Fruit fly (Drosophila melanogaster): ENCODE data around the gene CG34436.
A peak's percentile ranks its signal among the peaks of the same experiment; 100 is the strongest.

The CG34436 gene

DNA sequence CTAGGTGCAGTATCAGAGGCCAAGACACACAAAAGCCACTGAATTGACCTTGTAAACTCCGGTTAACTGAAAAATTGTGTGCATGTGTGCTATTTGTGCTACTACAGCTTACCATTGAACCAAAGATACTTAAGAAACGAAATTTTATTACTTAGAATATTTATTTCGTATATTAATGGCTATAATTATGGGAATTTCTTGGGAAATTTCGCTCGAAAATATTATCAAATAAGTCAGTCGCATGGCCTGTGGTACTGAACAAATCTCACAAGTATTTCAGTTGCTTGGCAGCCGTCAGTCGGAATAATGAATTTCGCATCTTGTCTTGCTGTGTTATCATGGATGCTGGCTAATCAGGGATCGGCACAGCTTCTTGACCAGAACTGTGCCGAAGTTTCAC, at the start of gene CG34436:
TSS of gene CG34436 (plus strand) at position 301 of the 400 bp plus-strand sequence.
- no peak for TF ChIP-seq CG8478 (optimal IDR thresholded peaks at IDR 0.05)
- no peak for TF ChIP-seq CTCF (optimal IDR thresholded peaks at IDR 0.05)

DNA sequence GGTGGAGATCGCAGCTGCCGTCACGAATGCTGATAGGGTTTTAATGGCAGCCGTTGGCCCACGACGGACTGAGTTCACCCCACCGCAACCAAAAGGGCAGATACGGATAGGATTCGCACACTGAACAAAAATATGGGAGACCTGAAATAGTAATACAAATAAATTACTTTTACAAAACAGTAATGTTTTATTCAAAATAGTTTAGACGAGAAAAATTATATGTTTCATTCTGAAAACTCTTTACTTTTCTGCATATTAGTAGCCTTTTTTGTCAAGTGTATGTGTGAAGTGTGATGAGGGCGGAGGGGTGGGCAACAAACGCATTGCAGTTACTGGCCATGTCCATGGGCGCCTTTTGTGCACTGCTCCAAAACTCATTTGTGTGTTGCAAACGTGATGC, 46.2 kb upstream of the CG34436 start:
- TF ChIP-seq CG8478 (optimal IDR thresholded peaks at IDR 0.05) (no peak), CTCF (optimal IDR thresholded peaks at IDR 0.05) (no peak)

DNA sequence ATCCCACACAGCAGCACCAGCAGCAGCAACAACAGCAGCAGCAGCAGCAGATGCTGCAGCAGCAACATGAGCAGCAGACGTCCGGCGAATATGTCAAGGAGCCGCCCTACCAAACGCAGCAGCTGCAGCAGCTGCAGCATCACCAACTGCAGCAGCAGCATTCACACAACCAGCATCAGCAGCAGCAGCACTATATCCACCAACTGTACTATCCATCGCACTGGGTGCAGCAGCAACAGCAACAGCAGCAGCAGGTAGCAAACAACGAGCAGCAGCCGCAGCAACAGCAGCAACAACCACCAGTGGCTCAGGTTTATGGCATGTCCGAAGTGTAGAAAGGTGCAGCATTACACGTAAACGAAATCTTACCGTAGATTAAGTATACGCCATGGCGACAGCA, 44.6 kb upstream of the CG34436 start:
- TF ChIP-seq CTCF (optimal IDR thresholded peaks at IDR 0.05), result no peak
- no peak for TF ChIP-seq CG8478 (optimal IDR thresholded peaks at IDR 0.05)

DNA sequence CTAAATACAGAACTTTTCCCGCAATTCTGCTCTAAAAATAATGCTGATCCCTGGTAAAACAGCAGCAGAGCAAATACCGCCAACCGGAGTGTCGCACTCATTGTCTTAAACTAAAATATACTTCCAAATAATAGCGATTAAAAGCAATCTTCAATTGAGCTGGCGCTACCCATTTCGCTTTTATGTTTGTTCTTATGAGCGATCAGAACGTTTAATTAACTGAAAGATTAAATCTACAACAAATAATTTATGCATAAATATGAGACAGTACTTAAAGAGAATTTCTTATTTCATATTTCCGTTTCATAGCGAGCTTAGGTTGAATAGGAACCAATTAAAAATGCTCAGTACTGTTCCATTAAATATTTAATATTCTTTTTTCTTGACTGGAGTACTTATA, 18.9 kb upstream of the CG34436 start, which contains the start of gene CG43125:
TSS of gene CG43125 (minus strand) at position 101 of the 400 bp plus-strand sequence.
- no peak for TF ChIP-seq CG8478 (optimal IDR thresholded peaks at IDR 0.05)
- no peak for TF ChIP-seq CTCF (optimal IDR thresholded peaks at IDR 0.05)

DNA sequence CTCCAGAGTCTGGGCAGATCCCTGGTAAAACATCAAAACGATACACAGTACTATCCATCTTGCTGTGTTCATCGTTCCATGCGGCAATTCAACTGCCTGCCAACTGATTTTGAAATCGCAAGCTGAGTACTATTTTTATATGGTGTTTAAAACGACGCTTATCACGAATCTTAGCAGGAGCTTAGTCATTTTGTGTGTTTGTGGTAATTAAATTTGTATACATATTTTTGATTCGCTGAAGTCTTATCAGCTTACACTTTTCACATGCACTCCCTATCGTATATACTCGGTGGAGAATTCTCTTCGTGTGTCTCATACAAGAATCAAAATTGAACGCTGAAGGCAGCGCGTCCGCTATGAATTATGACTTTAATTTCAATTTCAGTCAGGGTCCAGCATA, 17.7 kb upstream of the CG34436 start, which contains the start of gene CG43124:
TSS of gene CG43124 (minus strand) at position 101 of the 400 bp plus-strand sequence.
- TF ChIP-seq CTCF (optimal IDR thresholded peaks at IDR 0.05) (no peak), CG8478 (optimal IDR thresholded peaks at IDR 0.05) (no peak)

DNA sequence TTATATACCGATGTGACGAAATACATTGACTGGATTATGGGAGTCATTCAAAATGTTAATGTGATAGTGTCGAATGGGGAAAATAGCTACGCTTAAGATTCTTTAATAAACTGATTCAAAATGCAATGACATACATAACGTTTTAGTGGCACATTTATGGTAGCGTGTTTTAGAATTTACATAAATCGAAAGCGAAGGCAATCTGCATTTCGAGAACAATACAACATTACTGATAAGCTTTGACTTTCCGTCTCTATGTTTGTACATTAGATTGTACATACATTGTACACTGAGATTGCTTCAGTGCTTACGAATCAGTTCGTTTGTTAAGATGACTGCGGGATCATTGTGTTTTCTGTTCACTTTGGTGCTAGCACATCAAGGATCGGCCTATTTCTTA, 1.0 kb downstream of the CG34436 start, which contains the start of gene CG34437:
TSS of gene CG34437 (plus strand) at position 301 of the 400 bp plus-strand sequence.
- TF ChIP-seq CTCF (optimal IDR thresholded peaks at IDR 0.05) (no peak), CG8478 (optimal IDR thresholded peaks at IDR 0.05) (no peak)

DNA sequence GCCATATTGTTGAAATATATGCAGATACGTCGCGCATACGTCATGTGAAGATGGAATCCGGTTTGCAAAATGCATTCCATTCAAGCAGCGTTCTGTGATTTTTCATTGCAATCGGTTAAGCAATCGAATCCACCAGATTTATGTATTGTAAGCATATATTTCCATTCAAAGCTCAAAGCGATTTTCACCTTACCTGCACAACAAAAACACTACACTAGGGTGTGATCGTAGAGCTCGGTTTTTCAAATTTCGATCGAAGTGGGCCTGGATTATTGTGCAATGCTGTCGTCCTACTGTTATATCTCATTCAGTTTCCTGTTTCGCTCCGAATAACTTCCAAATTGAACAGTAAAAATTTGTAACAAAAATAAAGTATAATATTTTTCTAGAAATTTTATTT, 8.7 kb downstream of the CG34436 start, which contains the start of gene Mst98Ca:
TSS of gene Mst98Ca (plus strand) at position 301 of the 400 bp plus-strand sequence.
- TF ChIP-seq CTCF (optimal IDR thresholded peaks at IDR 0.05), result no peak
- TF ChIP-seq CG8478 (optimal IDR thresholded peaks at IDR 0.05), result no peak

DNA sequence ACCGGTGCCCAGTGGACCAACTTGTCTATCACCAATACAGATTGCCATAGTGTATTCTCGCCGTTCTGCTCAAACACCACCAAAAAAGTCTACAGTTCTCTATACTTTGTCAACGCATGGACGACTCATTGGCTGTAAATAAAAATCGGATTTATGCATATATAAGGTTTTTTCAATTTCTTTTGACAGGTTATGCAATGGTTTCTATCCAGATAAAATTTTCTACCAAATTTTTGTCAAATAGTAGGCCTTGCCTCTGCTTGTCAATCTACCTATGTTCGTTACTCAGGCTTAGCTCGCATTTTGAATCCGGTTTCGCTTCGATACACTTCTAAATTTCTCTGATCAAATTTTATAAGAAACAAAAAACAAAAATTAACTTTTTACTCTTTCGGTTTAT, 10.1 kb downstream of the CG34436 start, which contains the start of gene Mst98Cb:
TSS of gene Mst98Cb (plus strand) at position 301 of the 400 bp plus-strand sequence.
- TF ChIP-seq CTCF (optimal IDR thresholded peaks at IDR 0.05) (no peak), CG8478 (optimal IDR thresholded peaks at IDR 0.05) (no peak)

DNA sequence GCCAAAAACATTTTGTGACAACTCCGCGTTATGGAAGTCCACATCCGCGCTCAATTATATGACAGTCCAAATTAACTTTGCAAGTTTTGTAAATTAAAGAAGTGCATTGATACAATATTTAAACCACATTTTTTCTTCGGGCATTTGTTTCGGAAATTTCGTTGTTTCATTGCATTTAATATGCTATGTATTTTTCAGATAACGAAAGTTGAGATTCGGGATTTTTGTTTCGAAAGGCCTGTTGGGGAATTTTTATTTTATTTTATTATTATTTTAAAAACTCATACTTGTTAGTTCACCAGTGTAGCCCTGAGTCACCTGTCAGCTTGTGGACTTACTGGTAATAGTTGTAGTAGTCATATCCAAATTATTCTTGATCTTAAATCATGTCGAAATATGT, 11.4 kb downstream of the CG34436 start, which contains the start of gene UQCR-14L:
TSS of gene UQCR-14L (plus strand) at position 301 of the 400 bp plus-strand sequence.
- no peak for TF ChIP-seq CTCF (optimal IDR thresholded peaks at IDR 0.05)
- no peak for TF ChIP-seq CG8478 (optimal IDR thresholded peaks at IDR 0.05)

DNA sequence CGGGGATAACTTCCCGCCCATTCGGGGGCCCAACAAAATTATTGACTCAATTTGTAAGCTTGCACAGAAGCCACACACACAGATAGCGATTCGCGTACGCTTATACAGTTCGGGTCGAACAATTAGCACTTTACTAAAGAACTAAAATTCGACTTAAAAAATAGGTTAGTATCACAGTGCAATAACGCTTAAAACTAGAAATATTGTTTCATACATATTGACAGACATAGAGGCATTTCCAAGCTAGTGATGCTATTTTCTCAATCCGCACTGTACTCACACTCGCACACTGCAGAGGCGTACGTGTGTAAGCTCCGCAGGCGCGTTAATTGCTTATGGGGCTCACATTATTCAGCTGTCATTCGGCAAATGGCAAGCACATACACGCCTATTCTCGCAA, 15.1 kb downstream of the CG34436 start:
- no peak for TF ChIP-seq CTCF (optimal IDR thresholded peaks at IDR 0.05)
- no peak for TF ChIP-seq CG8478 (optimal IDR thresholded peaks at IDR 0.05)

DNA sequence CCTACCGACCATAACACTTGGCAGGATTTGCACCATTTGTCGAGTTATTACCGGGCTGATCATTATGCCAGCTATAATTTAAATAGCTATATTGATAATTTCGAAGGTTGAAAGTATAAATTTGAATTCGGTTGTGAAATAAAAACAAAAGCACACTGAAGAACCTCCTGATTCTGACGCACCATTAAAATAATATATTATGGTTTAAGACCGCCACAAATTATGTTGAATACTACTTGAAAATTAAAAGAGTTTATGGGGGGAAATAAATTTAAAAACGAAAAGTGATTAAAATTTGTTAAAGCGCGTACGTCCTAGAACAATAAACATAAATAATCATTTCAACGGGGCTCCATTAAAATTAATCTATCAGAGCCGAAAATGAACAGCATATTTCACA, 22.1 kb downstream of the CG34436 start, which contains the start of gene CG12516:
TSS of gene CG12516 (minus strand) at position 101 of the 400 bp plus-strand sequence.
- TF ChIP-seq CG8478 (optimal IDR thresholded peaks at IDR 0.05), result no peak
- no peak for TF ChIP-seq CTCF (optimal IDR thresholded peaks at IDR 0.05)

DNA sequence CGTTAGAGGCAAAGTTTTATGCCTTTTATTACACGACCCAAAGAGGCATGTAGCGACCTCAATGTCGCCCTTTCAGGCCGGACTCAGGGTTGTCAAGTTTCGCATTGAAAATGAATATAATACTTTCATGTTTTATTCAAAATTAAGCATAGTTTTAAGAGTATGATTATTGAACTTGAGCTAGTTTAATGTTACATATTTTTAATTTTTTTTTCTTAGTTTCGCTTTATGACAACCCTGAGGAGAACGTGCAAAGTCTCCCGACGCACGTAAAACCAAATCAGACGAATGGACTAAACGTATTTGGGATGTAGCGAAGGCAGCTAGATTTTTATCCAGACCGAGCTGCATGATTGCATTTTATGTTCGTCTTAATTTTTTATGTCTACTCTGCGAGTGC, 23.6 kb downstream of the CG34436 start:
- TF ChIP-seq CTCF (optimal IDR thresholded peaks at IDR 0.05) (no peak), CG8478 (optimal IDR thresholded peaks at IDR 0.05) (no peak)

DNA sequence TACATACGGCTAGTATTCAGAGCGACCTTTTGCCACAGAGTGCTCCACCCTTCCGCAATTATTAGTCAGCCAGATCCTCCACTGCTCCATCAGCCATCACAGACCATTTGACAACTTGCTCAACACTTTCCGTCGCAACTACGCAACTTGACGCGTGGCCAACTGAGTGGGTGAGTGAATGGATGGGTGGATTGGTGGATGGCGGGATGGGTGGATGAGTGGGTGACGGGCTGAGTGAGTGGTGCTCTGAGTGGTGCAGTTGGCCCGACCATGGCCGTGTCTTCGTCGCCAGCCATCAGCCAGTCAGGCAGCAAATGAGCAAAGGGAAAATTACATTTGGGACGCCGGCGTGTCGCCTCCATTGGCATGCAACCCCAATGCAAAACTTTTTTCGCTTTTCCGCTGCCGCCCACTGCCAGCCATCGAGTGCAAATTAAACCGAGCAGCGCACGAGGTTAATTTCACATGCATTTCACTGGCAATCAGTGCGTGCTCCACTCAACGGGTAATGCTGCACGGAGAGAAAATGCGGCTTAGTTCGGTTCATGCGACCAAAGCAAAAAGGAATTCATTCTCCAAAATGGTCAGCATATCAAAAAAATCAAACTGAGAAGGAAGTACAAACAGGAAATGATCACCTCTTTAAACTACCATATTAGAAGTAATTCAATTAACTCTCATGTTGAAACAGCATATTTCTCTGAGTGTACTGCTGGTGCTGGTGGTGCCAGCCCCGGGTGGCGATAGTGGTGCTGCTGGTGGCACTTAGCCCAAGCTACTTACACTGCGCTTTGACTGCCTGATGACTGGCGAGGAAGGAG, 25.8 kb downstream of the CG34436 start:
- TF ChIP-seq CTCF (optimal IDR thresholded peaks at IDR 0.05) (no peak), CG8478 (optimal IDR thresholded peaks at IDR 0.05) (no peak)

DNA sequence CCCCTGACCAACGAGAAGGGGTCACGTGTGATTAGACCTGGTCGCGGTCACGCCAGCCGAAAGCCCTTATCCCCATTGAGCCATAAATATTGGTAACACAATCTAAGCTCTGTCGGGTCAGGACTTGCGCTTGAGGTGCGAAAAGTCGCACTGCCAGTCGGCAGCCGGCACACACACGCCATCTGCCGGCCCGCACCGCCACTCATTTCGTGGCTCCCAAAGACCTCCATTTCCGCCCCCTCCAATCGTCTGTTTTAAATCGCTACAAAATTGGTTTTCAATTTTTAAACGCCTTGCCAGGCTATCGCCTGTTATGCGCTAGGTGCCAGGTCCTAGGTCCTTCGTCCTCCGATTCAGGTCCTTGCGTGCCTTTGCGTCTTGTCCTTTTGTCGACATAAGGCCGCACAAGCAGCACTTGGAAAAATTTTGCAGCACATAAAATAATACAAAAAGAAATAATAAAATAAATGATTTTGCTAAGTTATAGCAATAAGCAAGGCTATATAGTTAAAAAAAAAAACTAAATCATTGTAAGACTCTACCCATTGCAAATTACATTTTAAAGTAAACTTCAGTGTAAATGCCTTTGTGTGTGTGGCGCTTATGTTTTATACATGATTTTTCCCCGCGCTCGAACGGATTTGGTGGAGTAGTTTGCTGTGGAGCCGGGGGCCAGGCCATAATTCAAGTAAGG, 34.9 kb downstream of the CG34436 start:
- TF ChIP-seq CG8478 (optimal IDR thresholded peaks at IDR 0.05), result no peak
- TF ChIP-seq CTCF (optimal IDR thresholded peaks at IDR 0.05), result peak; percentile 76 to 83

DNA sequence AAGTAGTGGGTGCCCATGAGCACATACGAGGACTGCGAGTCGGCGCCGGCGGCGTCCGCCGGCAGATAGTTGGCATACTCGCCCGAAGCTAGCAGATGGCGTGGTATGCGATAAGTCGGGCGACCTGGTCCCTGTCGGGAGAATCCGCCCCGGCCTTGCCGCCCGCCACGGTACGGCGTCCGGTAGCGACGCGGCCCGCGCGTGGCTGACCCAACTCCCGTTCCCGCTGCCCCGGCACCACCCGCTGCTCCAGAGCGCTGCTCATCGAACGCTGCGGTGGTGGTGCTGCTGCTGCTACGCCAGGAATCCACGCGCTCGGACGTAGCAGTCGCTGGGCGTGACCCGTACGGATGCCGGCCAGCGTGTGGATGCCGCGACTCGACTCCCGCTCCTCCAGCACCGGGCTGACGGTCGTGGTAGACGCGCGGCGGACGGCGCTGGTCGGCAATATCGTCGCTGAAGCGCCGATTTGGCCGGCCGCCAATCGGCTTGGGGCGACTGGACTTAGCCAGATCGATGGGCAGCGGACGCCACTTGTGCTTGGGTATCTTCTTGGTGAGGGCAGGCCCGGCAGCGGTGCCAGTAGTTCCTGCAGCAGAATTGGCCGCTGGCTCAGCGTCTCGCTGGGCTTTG, 41.5 kb downstream of the CG34436 start:
- TF ChIP-seq CG8478 (optimal IDR thresholded peaks at IDR 0.05) (no peak), CTCF (optimal IDR thresholded peaks at IDR 0.05) (no peak)
